In the genomic region with DNA sequence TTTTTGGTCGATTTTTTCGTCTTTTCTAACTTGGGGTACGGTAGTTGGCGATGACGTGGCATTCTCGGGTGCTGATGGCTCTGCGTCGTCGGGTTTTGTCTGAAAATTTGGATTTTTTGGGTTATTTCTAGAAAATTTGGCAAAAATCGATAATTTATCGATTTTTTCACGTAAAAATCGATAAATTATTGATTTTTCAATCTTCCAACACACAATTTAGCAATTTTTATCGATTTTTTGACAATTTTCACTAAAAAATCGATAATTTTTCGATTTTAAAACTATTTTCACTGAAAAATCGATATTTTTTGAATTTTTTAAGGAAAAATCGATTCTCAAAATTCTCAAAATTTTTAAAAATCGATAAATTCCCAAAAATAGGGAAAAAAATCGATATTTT, we compare ENCODE assay signal across 3 worm cellular contexts.
TF ChIP-seq lines count a peak whose summit lies in the region.

No protein-coding gene starts in this region.

TF ChIP-seq in whole organism, L3 larva, 47 proteins besides CTCF, POLR2A, EP300 and RAD21:
- TF ChIP-seq ceh-28 (tag; optimal IDR thresholded peaks at IDR 0.05; lab: Kevin White, UChicago) (peak; percentile 82), lin-39 (tag; optimal IDR thresholded peaks at IDR 0.05; lab: Kevin White, UChicago) (no peak)

TF ChIP-seq in whole organism, L4 larva, 104 proteins besides CTCF, POLR2A, EP300 and RAD21:
- TF ChIP-seq ceh-28 (tag; optimal IDR thresholded peaks at IDR 0.05; lab: Kevin White, UChicago) (peak; percentile 89), nhr-102 (tag; optimal IDR thresholded peaks at IDR 0.05; lab: Kevin White, UChicago) (no peak)

TF ChIP-seq in whole organism, midembryonic, 9 proteins besides CTCF, POLR2A, EP300 and RAD21:
- TF ChIP-seq klf-2 (GFP tag; conservative IDR thresholded peaks at IDR 0.05; lab: Robert Waterston, UW) (no peak), flt-1 (GFP tag; IDR thresholded peaks at IDR 0.05; lab: Robert Waterston, UW) (no peak), T22C8.4 (GFP tag; IDR thresholded peaks at IDR 0.05; lab: Robert Waterston, UW) (peak; percentile 41)
